Worm (Caenorhabditis elegans): ENCODE data around the gene cest-34.

DNA sequence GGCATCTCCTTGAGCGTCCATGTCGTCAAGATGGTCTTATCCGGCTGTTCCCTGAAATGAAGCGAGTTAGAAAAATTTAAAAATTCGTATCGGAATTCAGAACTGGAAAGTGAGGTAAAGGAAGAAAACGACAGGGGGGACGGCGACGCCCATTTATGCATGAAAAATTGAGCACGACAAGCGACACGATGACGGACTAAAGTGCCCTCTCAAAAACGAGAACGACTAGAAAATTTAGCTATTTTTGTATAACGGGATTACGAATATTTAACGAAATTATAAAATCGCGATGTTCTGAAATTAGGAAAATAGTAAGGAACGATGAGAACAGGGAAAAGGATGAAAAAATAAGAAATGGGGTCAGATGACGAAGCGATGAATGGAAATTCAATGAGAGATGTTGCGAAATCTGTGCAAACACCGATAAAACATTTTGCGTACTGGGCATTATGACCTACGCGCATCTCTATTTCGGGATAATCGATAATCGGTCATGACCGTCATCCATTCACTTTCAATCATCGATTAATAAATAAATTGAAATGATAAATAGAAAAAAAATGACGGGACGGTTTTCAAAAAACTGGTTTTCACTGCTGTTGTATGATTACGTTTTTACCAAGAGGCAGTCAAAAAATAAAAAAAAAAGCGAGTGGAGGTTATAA lies 20.0 kb upstream of the cest-34 start, which contains the start of gene snb-1:
- TF ChIP-seq mec-3 (tag; optimal IDR thresholded peaks at IDR 0.05; ENCODE audit: borderline replicate concordance) (no peak), F13H6.1 (tag; optimal IDR thresholded peaks at IDR 0.05) (no peak), unc-3 (GFP tag; conservative IDR thresholded peaks at IDR 0.05) (no peak), unc-3 (tag; optimal IDR thresholded peaks at IDR 0.05) (no peak), C38D4.7 (GFP tag; optimal IDR thresholded peaks at IDR 0.05) (no peak), zip-5 (tag; optimal IDR thresholded peaks at IDR 0.05) (no peak), dve-1 (tag; optimal IDR thresholded peaks at IDR 0.05) (peak; percentile 46)

Measured in whole organism, late embryonic.